Worm (Caenorhabditis elegans): ENCODE data around the gene T06C12.14.

The T06C12.14 gene

ce11 chrV:15913714-15914113 lies 13.9 kb downstream of the T06C12.14 start, which contains the start of gene F35E8.7:
Gene F35E8.7, plus strand, starts transcription at chrV:15914014.
- no peak for TF ChIP-seq ZK185.1 (tag; optimal IDR thresholded peaks at IDR 0.05; ENCODE audit: poor library complexity, severe bottlenecking)
- no peak for TF ChIP-seq F33H1.4 (GFP tag; IDR thresholded peaks at IDR 0.05)

DNA sequence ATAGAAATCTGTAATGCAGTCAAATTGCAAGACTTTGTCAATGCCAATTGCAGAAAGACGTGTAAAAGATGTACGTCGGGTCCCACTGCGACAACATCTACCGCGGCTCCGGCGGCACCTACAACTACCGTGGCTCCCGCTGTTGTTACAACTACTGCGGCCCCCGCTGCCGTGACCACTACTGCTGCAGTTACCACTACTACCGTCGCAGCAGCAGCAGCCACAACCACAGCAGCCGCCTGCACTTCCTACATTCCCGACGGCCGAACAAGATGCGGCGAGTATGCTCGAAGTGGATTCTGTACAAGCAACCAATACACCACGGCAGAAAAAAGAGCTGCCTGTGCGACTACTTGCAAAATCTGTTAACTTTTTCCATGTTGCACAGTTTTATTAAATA lies 15.0 kb downstream of the T06C12.14 start:
- TF ChIP-seq ama-1 (optimal IDR thresholded peaks at IDR 0.05) = no peak
- TF ChIP-seq ama-1 (GFP tag; optimal IDR thresholded peaks at IDR 0.05) = no peak
- no peak for TF ChIP-seq unc-130 (GFP tag; optimal IDR thresholded peaks at IDR 0.05)
- TF ChIP-seq tlf-1 (GFP tag; optimal IDR thresholded peaks at IDR 0.05) = no peak
- TF ChIP-seq lsl-1 (GFP tag; optimal IDR thresholded peaks at IDR 0.05) = no peak
- TF ChIP-seq hrde-1 (tag; optimal IDR thresholded peaks at IDR 0.05; ENCODE audit: borderline replicate concordance) = no peak
- TF ChIP-seq cebp-2 (GFP tag; IDR thresholded peaks at IDR 0.05) = 0 out of 2 replicates have a peak, but pooled peaks have one; percentile 67
- TF ChIP-seq zfh-2 (GFP tag; conservative IDR thresholded peaks at IDR 0.05) = peak; percentile 59
- TF ChIP-seq ztf-3 (GFP tag; optimal IDR thresholded peaks at IDR 0.05) = no peak
- no peak for TF ChIP-seq F33H1.4 (GFP tag; IDR thresholded peaks at IDR 0.05)
- TF ChIP-seq ceh-40 (GFP tag; IDR thresholded peaks at IDR 0.05) = no peak
- no peak for TF ChIP-seq T26A5.8 (tag; optimal IDR thresholded peaks at IDR 0.05)
- TF ChIP-seq ztf-25 (GFP tag; IDR thresholded peaks at IDR 0.05) = no peak
- TF ChIP-seq xnd-1 (tag; optimal IDR thresholded peaks at IDR 0.05) = no peak
- TF ChIP-seq Y53G8AR.9 (GFP tag; conservative IDR thresholded peaks at IDR 0.05) = no peak
- no peak for TF ChIP-seq die-1 (tag; optimal IDR thresholded peaks at IDR 0.05)
- TF ChIP-seq lin-40 (tag; optimal IDR thresholded peaks at IDR 0.05) = no peak

DNA sequence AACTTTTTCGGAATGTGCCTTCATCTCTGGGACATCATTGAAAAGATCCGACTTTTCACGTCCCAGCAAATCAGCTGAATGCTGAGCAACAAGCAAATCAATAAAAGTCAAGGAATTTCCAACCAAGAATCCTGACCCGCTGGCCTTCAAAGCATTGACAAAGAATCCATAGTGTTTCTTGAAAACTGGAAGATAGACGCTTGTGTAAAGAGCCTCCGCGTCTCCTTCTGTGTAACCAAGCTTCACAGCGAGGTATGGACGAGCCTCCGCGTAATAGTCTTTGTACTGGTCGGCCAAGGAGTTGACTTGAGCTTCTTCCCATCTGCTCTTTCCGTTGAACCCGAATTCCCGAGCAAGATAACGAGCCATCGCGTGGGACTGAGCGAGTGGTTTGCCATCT lies 15.5 kb downstream of the T06C12.14 start:
- TF ChIP-seq ztf-3 (GFP tag; optimal IDR thresholded peaks at IDR 0.05) (no peak), aptf-3 (GFP tag; IDR thresholded peaks at IDR 0.05) (no peak), Y95B8A.8 (GFP tag; IDR thresholded peaks at IDR 0.05) (no peak), cebp-1 (GFP tag; IDR thresholded peaks at IDR 0.05) (no peak), cebp-1 (tag; optimal IDR thresholded peaks at IDR 0.05) (no peak), F23B12.7 (tag; optimal IDR thresholded peaks at IDR 0.05; ENCODE audit: insufficient read depth) (no peak), aptf-2 (GFP tag; conservative IDR thresholded peaks at IDR 0.05) (no peak), ccch-3 (GFP tag; optimal IDR thresholded peaks at IDR 0.05) (no peak), ZK185.1 (tag; optimal IDR thresholded peaks at IDR 0.05; ENCODE audit: poor library complexity, severe bottlenecking) (no peak), ceh-27 (GFP tag; optimal IDR thresholded peaks at IDR 0.05) (no peak), T07F8.4 (tag; optimal IDR thresholded peaks at IDR 0.05) (no peak), nfya-1 (tag; optimal IDR thresholded peaks at IDR 0.05; ENCODE audit: borderline replicate concordance, insufficient read depth) (no peak), lsl-1 (GFP tag; optimal IDR thresholded peaks at IDR 0.05) (no peak), repo-1 (tag; optimal IDR thresholded peaks at IDR 0.05) (no peak), F33H1.4 (GFP tag; IDR thresholded peaks at IDR 0.05) (no peak), ama-1 (optimal IDR thresholded peaks at IDR 0.05) (no peak), ama-1 (GFP tag; optimal IDR thresholded peaks at IDR 0.05) (no peak), efl-1 (GFP tag; optimal IDR thresholded peaks at IDR 0.05) (no peak), ztf-18 (tag; optimal IDR thresholded peaks at IDR 0.05) (no peak), B0336.3 (GFP tag; IDR thresholded peaks at IDR 0.05) (no peak), ztf-6 (GFP tag; IDR thresholded peaks at IDR 0.05) (no peak), athp-1 (tag; optimal IDR thresholded peaks at IDR 0.05) (no peak)

ce11 chrV:15915919-15916318 lies 16.1 kb downstream of the T06C12.14 start, which contains the start of gene gst-38:
Gene gst-38, minus strand, starts transcription at chrV:15916070.
- TF ChIP-seq F49E8.2 (tag; optimal IDR thresholded peaks at IDR 0.05; ENCODE audit: insufficient read depth) (no peak), nhr-80 (tag; optimal IDR thresholded peaks at IDR 0.05) (peak; percentile 82), cebp-1 (GFP tag; IDR thresholded peaks at IDR 0.05) (peak; percentile 86), cebp-1 (tag; optimal IDR thresholded peaks at IDR 0.05) (peak; percentile 93)
